Worm (Caenorhabditis elegans) whole organism, young adult: ENCODE results near the gene acs-7.

Source experiments
- F22D6.2 ChIP-seq: sonication (generic microtip); optimal IDR thresholded peaks from 2 replicates; lab custom pipeline; 2016; ENCODE audit warnings: mild to moderate bottlenecking, missing genetic modification characterization, missing compliant biosample characterization
- aptf-3 ChIP-seq: fragments of 200-800 bp; sonication (Bioruptor generic); IDR thresholded peaks from 2 replicates; pipeline ENCODE4 v1.3.6; 2022; ENCODE audit warnings: missing genetic modification characterization, missing compliant biosample characterization
- ceh-91 ChIP-seq: fragments of 200-800 bp; sonication (Bioruptor generic); IDR thresholded peaks from 2 replicates; pipeline ENCODE4 v1.3.6; 2022; ENCODE audit warnings: missing genetic modification reagents, missing genetic modification characterization, missing compliant biosample characterization
- lag-1 ChIP-seq: fragments of 200-800 bp; sonication (Bioruptor generic); IDR thresholded peaks from 2 replicates; pipeline ENCODE4 v1.3.6; 2022; ENCODE audit warnings: missing genetic modification reagents, missing genetic modification characterization, missing compliant biosample characterization
- snpc-1.3 ChIP-seq: sonication (generic microtip); optimal IDR thresholded peaks from 2 replicates; lab custom pipeline; 2017; ENCODE audit warnings: missing genetic modification characterization, mild to moderate bottlenecking, missing compliant biosample characterization, antibody characterized with exemption, moderate library complexity, missing genotype, missing genetic modification reagents; ENCODE audit not compliant: insufficient read depth
- ztf-26 ChIP-seq: sonication (generic microtip); optimal IDR thresholded peaks from 2 replicates; lab custom pipeline; 2017; ENCODE audit warnings: missing genetic modification characterization, missing compliant biosample characterization

DNA sequence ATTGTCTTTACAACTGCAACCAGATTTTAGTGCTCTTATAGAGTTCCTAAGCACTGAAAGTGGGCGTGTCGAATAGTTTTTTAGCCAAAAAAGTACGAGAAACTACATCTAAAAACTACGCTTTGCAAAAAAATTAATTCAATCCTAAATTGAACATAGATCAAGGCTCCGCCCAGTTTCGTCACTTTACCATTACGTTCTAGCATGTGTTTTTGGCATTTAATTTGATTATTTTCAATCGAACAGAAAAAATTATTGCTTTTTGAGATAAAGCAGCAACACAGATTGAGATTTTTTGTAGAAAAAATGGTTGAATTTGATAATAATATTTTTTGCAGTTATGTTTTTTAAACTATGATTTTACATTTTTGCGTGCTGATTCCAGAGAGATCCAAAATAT is 37.6 kb upstream of the acs-7 start, which contains the start of gene nlp-82:
- TF ChIP-seq aptf-3 (GFP tag; lab: Robert Waterston, UW) (no peak), lag-1 (GFP tag; lab: Robert Waterston, UW) (no peak), F22D6.2 (tag; lab: Kevin White, UChicago) (no peak), snpc-1.3 (tag; lab: Kevin White, UChicago) (no peak), ztf-26 (tag; lab: Kevin White, UChicago) (no peak), ceh-91 (GFP tag; lab: Robert Waterston, UW) (no peak)
